Worm (Caenorhabditis elegans) whole organism, midembryonic: ENCODE data around the gene cpr-9.

ENCODE experiments used
- cog-1 ChIP-seq: sonication (generic microtip); optimal IDR thresholded peaks from 2 replicates; lab custom pipeline; 2016; ENCODE audit warnings: missing genetic modification characterization, missing compliant biosample characterization
- ztf-23 ChIP-seq: fragments of 200-800 bp; sonication (Bioruptor generic); IDR thresholded peaks from 2 replicates; pipeline ENCODE4 v1.3.6; 2022; ENCODE audit warnings: missing genetic modification reagents, missing genetic modification characterization, missing compliant biosample characterization

DNA sequence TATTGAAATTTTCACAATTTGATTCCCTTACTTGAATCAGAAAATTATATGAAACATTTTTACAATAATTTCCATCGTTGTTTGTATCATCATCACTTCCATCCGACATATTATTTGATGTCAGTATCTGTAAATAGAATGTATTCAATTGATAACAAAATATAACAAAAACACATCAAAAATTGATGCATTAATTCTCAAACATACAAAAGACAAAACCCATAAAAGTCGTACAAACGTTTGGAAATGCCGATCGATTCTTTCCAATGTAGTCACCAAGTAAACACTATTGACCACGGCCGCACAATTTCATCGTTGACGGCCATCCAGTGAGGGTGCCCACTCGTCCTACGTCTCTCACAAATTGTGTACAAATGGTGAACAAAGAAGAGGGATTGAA, 10.4 kb downstream of the cpr-9 start, which contains the start of gene add-2:
- TF ChIP-seq cog-1 (tag; lab: Kevin White, UChicago) (no peak), ztf-23 (GFP tag; lab: Robert Waterston, UW) (no peak)
